Worm (Caenorhabditis elegans) whole organism, L2 larva: Measurements from ENCODE around the gene mdt-15.

Experiments used
- C34F6.9 ChIP-seq: fragments of 150-350 bp; optimal IDR thresholded peaks from 2 replicates; lab custom pipeline; 2014; ENCODE audit warnings: missing biosample characterization, missing genetic modification characterization
- F13H6.1 ChIP-seq: sonication (generic microtip); optimal IDR thresholded peaks from 2 replicates; lab custom pipeline; 2016; ENCODE audit warnings: missing genetic modification characterization, missing compliant biosample characterization
- R02D3.7 ChIP-seq: fragments of 150-350 bp; optimal IDR thresholded peaks from 2 replicates; lab custom pipeline; 2014; ENCODE audit warnings: missing biosample characterization, missing genetic modification characterization
- Y55F3AM.14 ChIP-seq: fragments of 200-800 bp; sonication (Bioruptor generic); optimal IDR thresholded peaks from 2 replicates; lab custom pipeline; 2018; ENCODE audit warnings: mild to moderate bottlenecking, missing genetic modification characterization, missing compliant biosample characterization
- ZK546.5 ChIP-seq: sonication (generic microtip); optimal IDR thresholded peaks from 2 replicates; lab custom pipeline; 2017; ENCODE audit warnings: missing biosample characterization, missing genetic modification characterization
- alr-1 ChIP-seq: fragments of 150-350 bp; optimal IDR thresholded peaks from 2 replicates; lab custom pipeline; 2014; ENCODE audit warnings: missing biosample characterization, missing genetic modification characterization
- aly-2 ChIP-seq: fragments of 150-350 bp; optimal IDR thresholded peaks from 2 replicates; lab custom pipeline; 2014; ENCODE audit warnings: missing biosample characterization, missing genetic modification characterization
- ama-1 ChIP-seq: fragments of 150-350 bp; optimal IDR thresholded peaks from 2 replicates; lab custom pipeline; 2018; ENCODE audit warnings: inconsistent platforms
- blmp-1 ChIP-seq: sonication (generic microtip); optimal IDR thresholded peaks from 2 replicates; lab custom pipeline; 2017; ENCODE audit warnings: missing genetic modification characterization, mild to moderate bottlenecking, missing compliant biosample characterization, antibody characterized with exemption, moderate library complexity; ENCODE audit not compliant: insufficient read depth
- ceh-16 ChIP-seq: fragments of 150-350 bp; optimal IDR thresholded peaks from 2 replicates; lab custom pipeline; 2014; ENCODE audit warnings: missing biosample characterization, missing genetic modification characterization
- ceh-82 ChIP-seq: fragments of 150-350 bp; optimal IDR thresholded peaks from 2 replicates; lab custom pipeline; 2014; ENCODE audit warnings: missing biosample characterization, missing genetic modification characterization
- crh-2 ChIP-seq: sonication (generic microtip); optimal IDR thresholded peaks from 2 replicates; lab custom pipeline; 2017; ENCODE audit warnings: missing biosample characterization, missing genetic modification characterization
- dmd-4 ChIP-seq: sonication (generic microtip); optimal IDR thresholded peaks from 2 replicates; lab custom pipeline; 2017; ENCODE audit warnings: missing biosample characterization, missing genetic modification characterization
- egl-27 ChIP-seq: sonication (generic microtip); optimal IDR thresholded peaks from 3 replicates; lab custom pipeline; 2017; ENCODE audit warnings: missing biosample characterization, missing genetic modification reagents, missing genetic modification characterization
- elt-1 ChIP-seq: fragments of 150-350 bp; optimal IDR thresholded peaks from 2 replicates; lab custom pipeline; 2014; ENCODE audit warnings: missing biosample characterization, missing genetic modification characterization
- elt-3 ChIP-seq: sonication (generic microtip); optimal IDR thresholded peaks from 2 replicates; lab custom pipeline; 2017; ENCODE audit warnings: missing biosample characterization, missing genetic modification characterization
- fos-1 ChIP-seq: fragments of 150-350 bp; optimal IDR thresholded peaks from 2 replicates; lab custom pipeline; 2014; ENCODE audit warnings: missing biosample characterization, missing genetic modification characterization
- gmeb-1 ChIP-seq: fragments of 150-350 bp; optimal IDR thresholded peaks from 2 replicates; lab custom pipeline; 2014; ENCODE audit warnings: missing biosample characterization, missing genetic modification characterization
- lin-11 ChIP-seq: fragments of 150-350 bp; sonication (generic microtip); optimal IDR thresholded peaks from 2 replicates; lab custom pipeline; 2014; ENCODE audit warnings: missing biosample characterization, missing genetic modification characterization, inconsistent platforms, mixed read lengths
- lin-13 ChIP-seq: fragments of 150-350 bp; optimal IDR thresholded peaks from 2 replicates; lab custom pipeline; 2014; ENCODE audit warnings: missing biosample characterization, missing genetic modification reagents, missing genetic modification characterization
- lin-39 ChIP-seq: fragments of 150-350 bp; optimal IDR thresholded peaks from 2 replicates; lab custom pipeline; 2014; ENCODE audit warnings: missing biosample characterization, missing genetic modification reagents, missing genetic modification characterization
- lsy-2 ChIP-seq, 2 experiments: fragments of 150-350 bp in 1 of 2; sonication (generic microtip) in 1 of 2; optimal IDR thresholded peaks; 2 replicates each; lab custom pipeline; 2014 to 2017; ENCODE audit warnings: missing biosample characterization in 2 of 2, missing genetic modification characterization in 2 of 2
- mab-5 ChIP-seq: fragments of 150-350 bp; optimal IDR thresholded peaks from 2 replicates; lab custom pipeline; 2014; ENCODE audit warnings: missing biosample characterization, missing genetic modification characterization
- mbf-1 ChIP-seq: sonication (generic microtip); optimal IDR thresholded peaks from 2 replicates; lab custom pipeline; 2017; ENCODE audit warnings: missing biosample characterization, missing genetic modification characterization
- mdl-1 ChIP-seq, 2 experiments: fragments of 150-350 bp in 1 of 2; sonication (generic microtip) in 1 of 2; optimal IDR thresholded peaks; 2 replicates each; lab custom pipeline; 2017; ENCODE audit warnings: missing biosample characterization in 2 of 2, missing genetic modification characterization in 2 of 2
- nhr-10 ChIP-seq: sonication (generic microtip); optimal IDR thresholded peaks from 2 replicates; lab custom pipeline; 2017; ENCODE audit warnings: missing biosample characterization, missing genetic modification characterization
- nhr-11 ChIP-seq: fragments of 150-350 bp; optimal IDR thresholded peaks from 2 replicates; lab custom pipeline; 2014; ENCODE audit warnings: missing biosample characterization, missing genetic modification characterization
- nhr-12 ChIP-seq: fragments of 150-350 bp; optimal IDR thresholded peaks from 2 replicates; lab custom pipeline; 2014; ENCODE audit warnings: missing biosample characterization, missing genetic modification characterization
- nhr-129 ChIP-seq: fragments of 150-350 bp; optimal IDR thresholded peaks from 2 replicates; lab custom pipeline; 2014; ENCODE audit warnings: missing biosample characterization, missing genetic modification characterization
- nhr-21 ChIP-seq: fragments of 150-350 bp; optimal IDR thresholded peaks from 2 replicates; lab custom pipeline; 2014; ENCODE audit warnings: missing biosample characterization, missing genetic modification characterization
- nhr-23 ChIP-seq: fragments of 150-350 bp; optimal IDR thresholded peaks from 2 replicates; lab custom pipeline; 2014; ENCODE audit warnings: missing biosample characterization, missing genetic modification reagents, missing genetic modification characterization
- nhr-25 ChIP-seq: fragments of 150-350 bp; sonication (generic microtip); optimal IDR thresholded peaks from 3 replicates; lab custom pipeline; 2014; ENCODE audit warnings: missing biosample characterization, missing genetic modification characterization
- nhr-6 ChIP-seq: fragments of 150-350 bp; optimal IDR thresholded peaks from 2 replicates; lab custom pipeline; 2014; ENCODE audit warnings: missing biosample characterization, missing genetic modification characterization
- nhr-77 ChIP-seq: fragments of 150-350 bp; optimal IDR thresholded peaks from 2 replicates; lab custom pipeline; 2014; ENCODE audit warnings: missing biosample characterization, missing genetic modification characterization
- peb-1 ChIP-seq: fragments of 150-350 bp; optimal IDR thresholded peaks from 2 replicates; lab custom pipeline; 2014; ENCODE audit warnings: missing biosample characterization, missing genetic modification characterization
- sem-4 ChIP-seq: fragments of 150-350 bp; optimal IDR thresholded peaks from 2 replicates; lab custom pipeline; 2014; ENCODE audit warnings: missing biosample characterization, missing genetic modification reagents, missing genetic modification characterization
- skn-1 ChIP-seq: sonication (generic microtip); optimal IDR thresholded peaks from 2 replicates; lab custom pipeline; 2017; ENCODE audit warnings: missing biosample characterization, missing genetic modification characterization
- sma-3 ChIP-seq: sonication (generic microtip); optimal IDR thresholded peaks from 2 replicates; lab custom pipeline; 2016; ENCODE audit warnings: missing genetic modification reagents, missing genetic modification characterization, missing compliant biosample characterization
- sma-9 ChIP-seq, 2 experiments: fragments of 150-350 bp in 1 of 2; sonication (generic microtip) in 1 of 2; optimal IDR thresholded peaks; 2 replicates each; lab custom pipeline; 2014 to 2016; ENCODE audit warnings: missing genetic modification characterization in 2 of 2, mild to moderate bottlenecking in 1 of 2, missing biosample characterization in 1 of 2, missing compliant biosample characterization in 1 of 2, missing genetic modification reagents in 1 of 2, moderate library complexity in 1 of 2
- snpc-4 ChIP-seq: fragments of 150-350 bp; optimal IDR thresholded peaks from 2 replicates; lab custom pipeline; 2014; ENCODE audit warnings: missing biosample characterization, missing genetic modification characterization
- unc-39 ChIP-seq: fragments of 150-350 bp; optimal IDR thresholded peaks from 2 replicates; lab custom pipeline; 2014; ENCODE audit warnings: missing biosample characterization, missing genetic modification characterization
- unc-55 ChIP-seq: fragments of 150-350 bp; sonication (generic microtip); optimal IDR thresholded peaks from 3 replicates; lab custom pipeline; 2014; ENCODE audit warnings: missing biosample characterization, missing genetic modification reagents, missing genetic modification characterization
- unc-62 ChIP-seq: fragments of 150-350 bp; optimal IDR thresholded peaks from 2 replicates; lab custom pipeline; 2014; ENCODE audit warnings: missing biosample characterization, missing genetic modification reagents, missing genetic modification characterization
- zag-1 ChIP-seq: fragments of 150-350 bp; optimal IDR thresholded peaks from 2 replicates; lab custom pipeline; 2014; ENCODE audit warnings: missing biosample characterization, missing genetic modification characterization
- ztf-1 ChIP-seq: fragments of 200-800 bp; sonication (Bioruptor generic); conservative IDR thresholded peaks from 2 replicates; pipeline ENCODE4 v1.3.6; 2022; ENCODE audit warnings: missing genetic modification characterization, missing compliant biosample characterization
- ztf-11 ChIP-seq: sonication (generic microtip); optimal IDR thresholded peaks from 2 replicates; lab custom pipeline; 2017; ENCODE audit warnings: missing biosample characterization, missing genetic modification characterization
- ztf-4 ChIP-seq: fragments of 150-350 bp; optimal IDR thresholded peaks from 2 replicates; lab custom pipeline; 2014; ENCODE audit warnings: missing biosample characterization, missing genetic modification characterization

The mdt-15 gene

DNA sequence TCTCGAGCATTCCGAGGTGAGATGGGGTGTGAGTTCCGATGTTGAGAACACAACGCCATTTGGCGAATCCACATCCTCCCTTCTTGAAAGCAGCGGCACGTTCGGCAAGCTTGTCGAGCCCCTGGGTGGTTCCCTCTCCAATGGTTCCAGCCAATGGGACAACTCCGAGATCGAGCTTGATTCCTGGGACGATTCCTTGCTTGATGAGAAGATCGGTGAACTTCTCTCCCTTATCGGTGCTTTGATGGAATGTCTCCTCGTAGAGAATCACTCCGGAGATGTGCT lies 41.8 kb upstream of the mdt-15 start:
- TF ChIP-seq nhr-77 (no peak), skn-1 (tag; lab: Kevin White, UChicago) (no peak), sem-4 (no peak), peb-1 (tag; lab: Kevin White, UChicago) (no peak), lsy-2 (tag; optimal IDR thresholded peaks at IDR 0.05; lab: Kevin White, UChicago) (no peak), gmeb-1 (tag; lab: Kevin White, UChicago) (no peak), unc-55 (GFP tag; lab: Kevin White, UChicago) (no peak), nhr-129 (tag; lab: Kevin White, UChicago) (no peak), lin-11 (tag; lab: Kevin White, UChicago) (no peak), ama-1 (no peak), fos-1 (tag; lab: Kevin White, UChicago) (no peak), F13H6.1 (tag; lab: Kevin White, UChicago) (no peak), nhr-11 (no peak), sma-9 (GFP tag; optimal IDR thresholded peaks at IDR 0.05; lab: Kevin White, UChicago) (no peak), sma-9 (tag; optimal IDR thresholded peaks at IDR 0.05; lab: Kevin White, UChicago) (no peak), snpc-4 (tag; lab: Kevin White, UChicago) (no peak), unc-39 (no peak), dmd-4 (tag; lab: Kevin White, UChicago) (no peak), sma-3 (GFP tag; lab: Kevin White, UChicago) (no peak)

DNA sequence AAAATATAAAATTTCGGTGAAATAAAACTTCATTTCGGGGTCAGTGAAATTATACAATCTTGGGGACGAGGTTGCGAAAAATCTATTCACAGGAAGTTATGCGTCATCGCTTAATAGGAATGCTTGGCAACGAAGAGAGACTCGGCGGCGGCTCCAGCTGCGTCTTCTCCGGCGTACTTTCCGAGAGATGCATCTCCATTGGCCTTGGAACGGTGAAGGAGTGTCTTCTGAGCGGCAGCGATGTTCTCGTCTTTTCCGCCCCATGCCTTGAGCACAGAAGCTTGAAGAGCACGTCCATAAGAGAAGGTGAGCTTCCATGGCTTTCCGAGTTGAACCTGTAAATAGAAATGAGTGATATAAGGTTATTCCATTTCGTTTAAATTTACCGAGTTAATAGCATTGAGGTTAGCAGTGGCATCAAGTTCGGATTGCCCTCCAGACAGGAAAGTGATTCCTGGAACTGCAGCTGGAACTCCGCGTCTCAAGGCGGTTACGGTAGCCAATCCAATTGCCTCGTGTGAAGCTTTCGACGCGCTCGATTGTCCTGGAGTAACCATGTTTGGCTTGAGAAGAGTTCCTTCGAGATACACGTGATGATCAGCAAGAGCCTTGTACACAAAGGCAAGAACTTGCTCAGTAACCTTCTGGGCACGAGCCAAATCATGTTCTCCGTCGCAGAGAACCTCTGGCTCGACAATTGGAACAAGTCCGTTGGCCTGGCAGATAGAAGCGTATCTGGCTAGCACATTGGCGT lies 41.3 kb upstream of the mdt-15 start:
- peak; percentile 6 for TF ChIP-seq nhr-129 (tag; lab: Kevin White, UChicago)
- no peak for TF ChIP-seq F13H6.1 (tag; lab: Kevin White, UChicago)
- TF ChIP-seq nhr-23 (tag; lab: Kevin White, UChicago): no peak

DNA sequence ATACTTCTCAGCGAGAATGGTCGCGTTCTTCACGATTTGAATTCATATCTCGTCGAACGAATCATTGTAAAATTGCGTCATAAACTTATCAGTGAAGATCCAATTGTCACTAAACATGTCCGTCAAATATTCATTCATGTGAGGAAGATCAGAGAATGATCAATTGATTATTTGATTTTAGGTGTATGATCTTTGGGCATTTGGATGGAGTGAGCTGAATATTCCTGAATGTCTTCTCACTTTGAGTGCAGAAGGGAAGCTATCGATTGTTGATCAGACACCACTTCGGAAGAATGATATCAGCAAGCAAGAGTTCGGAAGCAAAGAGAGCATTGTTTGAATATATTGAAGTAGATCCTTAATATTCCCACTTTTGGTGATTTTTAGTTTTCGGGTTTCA lies 40.7 kb upstream of the mdt-15 start:
- TF ChIP-seq sem-4 (no peak), F13H6.1 (tag; lab: Kevin White, UChicago) (no peak), unc-39 (no peak), mdl-1 (tag; optimal IDR thresholded peaks at IDR 0.05; lab: Kevin White, UChicago) (peak in 1 of 2 experiments; percentile 42), ceh-82 (tag; lab: Kevin White, UChicago) (no peak), egl-27 (tag; lab: Kevin White, UChicago) (no peak), blmp-1 (peak; percentile 65), nhr-11 (no peak), ztf-4 (tag; lab: Kevin White, UChicago) (peak; percentile 57), nhr-21 (tag; lab: Kevin White, UChicago) (peak; percentile 96), unc-55 (GFP tag; lab: Kevin White, UChicago) (no peak), Y55F3AM.14 (no peak), dmd-4 (tag; lab: Kevin White, UChicago) (no peak), elt-1 (no peak), ama-1 (peak; percentile 87), peb-1 (tag; lab: Kevin White, UChicago) (no peak), lin-39 (tag; lab: Kevin White, UChicago) (no peak), unc-62 (GFP tag; lab: Kevin White, UChicago) (peak; percentile 34), ztf-1 (GFP tag; lab: Robert Waterston, UW) (no peak), lin-13 (GFP tag; lab: Kevin White, UChicago) (peak; percentile 15), R02D3.7 (tag; lab: Kevin White, UChicago) (no peak), C34F6.9 (tag; lab: Kevin White, UChicago) (no peak), gmeb-1 (tag; lab: Kevin White, UChicago) (peak; percentile 68), nhr-12 (no peak), sma-9 (GFP tag; optimal IDR thresholded peaks at IDR 0.05; lab: Kevin White, UChicago) (peak; percentile 74), sma-9 (tag; optimal IDR thresholded peaks at IDR 0.05; lab: Kevin White, UChicago) (no peak), snpc-4 (tag; lab: Kevin White, UChicago) (no peak), skn-1 (tag; lab: Kevin White, UChicago) (peak; percentile 34), fos-1 (tag; lab: Kevin White, UChicago) (peak; percentile 42), mbf-1 (tag; lab: Kevin White, UChicago) (no peak), nhr-23 (tag; lab: Kevin White, UChicago) (no peak), mab-5 (tag; lab: Kevin White, UChicago) (no peak), nhr-129 (tag; lab: Kevin White, UChicago) (peak; percentile 77), nhr-6 (tag; lab: Kevin White, UChicago) (peak; percentile 31), aly-2 (tag; lab: Kevin White, UChicago) (no peak), alr-1 (no peak), nhr-10 (tag; lab: Kevin White, UChicago) (no peak), nhr-25 (peak; percentile 56), ZK546.5 (tag; lab: Kevin White, UChicago) (no peak), zag-1 (tag; lab: Kevin White, UChicago) (no peak), ztf-11 (no peak), crh-2 (peak; percentile 71), ceh-16 (tag; lab: Kevin White, UChicago) (no peak), elt-3 (tag; lab: Kevin White, UChicago) (no peak)
